Fruit fly (Drosophila melanogaster): ENCODE data around the gene Atac3.

DNA sequence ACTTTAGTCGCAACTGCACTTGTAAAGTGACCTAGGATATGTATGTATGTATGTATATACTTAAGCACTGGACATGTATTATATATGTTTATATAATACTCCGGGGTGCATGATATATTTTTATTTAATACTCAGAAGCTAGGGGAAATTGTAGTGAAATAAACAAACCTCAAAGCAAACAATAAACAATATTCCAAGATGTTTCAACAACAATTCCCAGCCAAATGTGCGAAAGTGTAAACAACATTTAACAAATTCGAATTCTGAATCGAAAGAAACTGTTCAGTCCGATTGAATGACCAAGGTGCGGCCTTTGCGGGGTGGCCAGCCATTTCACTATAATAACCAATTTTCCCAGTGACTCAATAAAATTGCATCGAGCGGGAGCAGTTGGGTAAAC, 12.3 kb upstream of the Atac3 start:
- no peak for TF ChIP-seq psq (optimal IDR thresholded peaks at IDR 0.05)
- TF ChIP-seq h (optimal IDR thresholded peaks at IDR 0.05), result no peak
- TF ChIP-seq Myc (optimal IDR thresholded peaks at IDR 0.05), result no peak
- TF ChIP-seq ttk (optimal IDR thresholded peaks at IDR 0.05), result no peak
- TF ChIP-seq insv (optimal IDR thresholded peaks at IDR 0.05), result no peak
- TF ChIP-seq Sin3A (optimal IDR thresholded peaks at IDR 0.05), result no peak
